Worm (Caenorhabditis elegans) whole organism, young adult: ENCODE measurements around the gene pah-1.

ENCODE experiments used
- B0035.1 ChIP-seq: sonication (generic microtip); optimal IDR thresholded peaks from 2 replicates; lab custom pipeline; 2016; ENCODE audit warnings: missing genetic modification characterization, mild to moderate bottlenecking, missing compliant biosample characterization, missing genotype, missing genetic modification reagents
- C06A6.2 ChIP-seq: fragments of 200-800 bp; sonication (Bioruptor generic); conservative IDR thresholded peaks from 2 replicates; pipeline ENCODE4 v1.3.6; 2022; ENCODE audit warnings: missing genetic modification characterization, missing compliant biosample characterization
- C17E4.6 ChIP-seq: fragments of 200-800 bp; sonication (Bioruptor generic); IDR thresholded peaks from 2 replicates; pipeline ENCODE4 v1.3.6; 2022; ENCODE audit warnings: missing genetic modification reagents, missing genetic modification characterization, missing compliant biosample characterization
- D2030.7 ChIP-seq: fragments of 200-800 bp; sonication (Bioruptor generic); IDR thresholded peaks from 2 replicates; pipeline ENCODE4 v1.3.6; 2022; ENCODE audit warnings: missing genetic modification reagents, missing genetic modification characterization, missing compliant biosample characterization
- F33H1.4 ChIP-seq: fragments of 200-800 bp; sonication (Bioruptor generic); IDR thresholded peaks from 2 replicates; pipeline ENCODE4 v1.3.6; 2022; ENCODE audit warnings: missing genetic modification reagents, missing genetic modification characterization, missing compliant biosample characterization
- F55B11.4 ChIP-seq: sonication (generic microtip); optimal IDR thresholded peaks from 2 replicates; lab custom pipeline; 2016; ENCODE audit warnings: missing compliant biosample characterization, missing genetic modification characterization, borderline replicate concordance; ENCODE audit not compliant: insufficient read depth
- F57C9.4 ChIP-seq: sonication (generic microtip); optimal IDR thresholded peaks from 2 replicates; lab custom pipeline; 2017; ENCODE audit warnings: mild to moderate bottlenecking, missing genetic modification characterization, missing compliant biosample characterization
- T07F8.4 ChIP-seq: sonication (generic microtip); optimal IDR thresholded peaks from 2 replicates; lab custom pipeline; 2016; ENCODE audit warnings: mild to moderate bottlenecking, missing genetic modification characterization, moderate library complexity, missing compliant biosample characterization
- Y53F4B.3 ChIP-seq: fragments of 200-800 bp; sonication (Bioruptor generic); IDR thresholded peaks from 2 replicates; pipeline ENCODE4 v1.3.6; 2022; ENCODE audit warnings: missing genetic modification reagents, missing genetic modification characterization, missing compliant biosample characterization
- aptf-3 ChIP-seq: fragments of 200-800 bp; sonication (Bioruptor generic); IDR thresholded peaks from 2 replicates; pipeline ENCODE4 v1.3.6; 2022; ENCODE audit warnings: missing genetic modification characterization, missing compliant biosample characterization
- ccch-3 ChIP-seq: fragments of 200-800 bp; sonication (Bioruptor generic); optimal IDR thresholded peaks from 2 replicates; lab custom pipeline; 2018; ENCODE audit warnings: mild to moderate bottlenecking, missing genetic modification characterization, missing compliant biosample characterization
- cebp-1 ChIP-seq, 2 experiments: fragments of 200-800 bp in 1 of 2; sonication (Bioruptor generic) in 1 of 2; sonication (generic microtip) in 1 of 2; IDR thresholded peaks in 1 of 2; optimal IDR thresholded peaks in 1 of 2; 2 replicates each; pipeline versions ENCODE4 v1.3.6 to Lab custom; 2017 to 2022; ENCODE audit warnings: missing compliant biosample characterization in 2 of 2, missing genetic modification characterization in 2 of 2, mild to moderate bottlenecking in 1 of 2, missing genetic modification reagents in 1 of 2, moderate library complexity in 1 of 2
- cebp-2 ChIP-seq: fragments of 200-800 bp; sonication (Bioruptor generic); IDR thresholded peaks from 2 replicates; pipeline ENCODE4 v1.3.6; 2022; ENCODE audit warnings: missing genetic modification characterization, missing compliant biosample characterization
- ceh-100 ChIP-seq: fragments of 200-800 bp; sonication (Bioruptor generic); IDR thresholded peaks from 2 replicates; pipeline ENCODE4 v1.3.6; 2022; ENCODE audit warnings: missing genetic modification reagents, missing genetic modification characterization, missing compliant biosample characterization
- ceh-40 ChIP-seq: fragments of 200-800 bp; sonication (Bioruptor generic); IDR thresholded peaks from 2 replicates; pipeline ENCODE4 v1.3.6; 2022; ENCODE audit warnings: missing genetic modification characterization, missing compliant biosample characterization
- ceh-58 ChIP-seq: fragments of 200-800 bp; sonication (Bioruptor generic); IDR thresholded peaks from 2 replicates; pipeline ENCODE4 v1.3.6; 2022; ENCODE audit warnings: missing genetic modification characterization, missing compliant biosample characterization
- dox-1 ChIP-seq: fragments of 200-800 bp; sonication (Bioruptor generic); IDR thresholded peaks from 2 replicates; pipeline ENCODE4 v1.3.6; 2022; ENCODE audit warnings: missing genetic modification reagents, missing genetic modification characterization, missing compliant biosample characterization
- dpff-1 ChIP-seq: sonication (generic microtip); optimal IDR thresholded peaks from 2 replicates; lab custom pipeline; 2017; ENCODE audit warnings: mild to moderate bottlenecking, missing genetic modification characterization, missing compliant biosample characterization
- efl-1 ChIP-seq: fragments of 150-350 bp; optimal IDR thresholded peaks from 2 replicates; lab custom pipeline; 2014; ENCODE audit warnings: missing biosample characterization, missing genetic modification reagents, missing genetic modification characterization
- egl-18 ChIP-seq: fragments of 200-800 bp; sonication (Bioruptor generic); IDR thresholded peaks from 2 replicates; pipeline ENCODE4 v1.3.6; 2022; ENCODE audit warnings: missing genetic modification reagents, missing genetic modification characterization, missing compliant biosample characterization
- egl-44 ChIP-seq: fragments of 200-800 bp; sonication (Bioruptor generic); IDR thresholded peaks from 2 replicates; pipeline ENCODE4 v1.3.6; 2022; ENCODE audit warnings: missing genetic modification reagents, missing genetic modification characterization, missing compliant biosample characterization
- fkh-3 ChIP-seq: sonication (generic microtip); optimal IDR thresholded peaks from 2 replicates; lab custom pipeline; 2016; ENCODE audit warnings: mild to moderate bottlenecking, missing genetic modification characterization, missing compliant biosample characterization
- him-1 ChIP-seq: sonication (generic microtip); optimal IDR thresholded peaks from 2 replicates; lab custom pipeline; 2016; ENCODE audit warnings: missing genotype, missing genetic modification reagents, missing genetic modification characterization, missing compliant biosample characterization
- hlh-26 ChIP-seq: fragments of 200-800 bp; sonication (Bioruptor generic); conservative IDR thresholded peaks from 2 replicates; pipeline ENCODE4 v1.3.6; 2022; ENCODE audit warnings: missing genetic modification reagents, missing genetic modification characterization, missing compliant biosample characterization
- hmg-1.2 ChIP-seq: fragments of 200-800 bp; sonication (Bioruptor generic); IDR thresholded peaks from 2 replicates; pipeline ENCODE4 v1.3.6; 2022; ENCODE audit warnings: missing genetic modification reagents, missing genetic modification characterization, missing compliant biosample characterization
- hmg-20 ChIP-seq: fragments of 200-800 bp; sonication (Bioruptor generic); IDR thresholded peaks from 2 replicates; pipeline ENCODE4 v1.3.6; 2022; ENCODE audit warnings: missing genetic modification reagents, missing genetic modification characterization, missing compliant biosample characterization
- let-607 ChIP-seq, 2 experiments: fragments of 200-800 bp in 1 of 2; sonication (Bioruptor generic) in 1 of 2; sonication (generic microtip) in 1 of 2; optimal IDR thresholded peaks; 2 replicates each; lab custom pipeline; 2016 to 2018; ENCODE audit warnings: mild to moderate bottlenecking in 2 of 2, missing compliant biosample characterization in 2 of 2, missing genetic modification characterization in 2 of 2, moderate library complexity in 2 of 2, missing genotype in 1 of 2
- lin-54 ChIP-seq: fragments of 200-800 bp; sonication (Bioruptor generic); optimal IDR thresholded peaks from 2 replicates; lab custom pipeline; 2018; ENCODE audit warnings: mild to moderate bottlenecking, missing genetic modification characterization, missing compliant biosample characterization
- lir-1 ChIP-seq: fragments of 200-800 bp; sonication (Bioruptor generic); conservative IDR thresholded peaks from 2 replicates; pipeline ENCODE4 v1.3.6; 2022; ENCODE audit warnings: missing genetic modification reagents, missing genetic modification characterization, missing compliant biosample characterization
- lsl-1 ChIP-seq: fragments of 200-800 bp; sonication (Bioruptor generic); optimal IDR thresholded peaks from 2 replicates; lab custom pipeline; 2018; ENCODE audit warnings: mild to moderate bottlenecking, missing genetic modification characterization, moderate library complexity, missing compliant biosample characterization
- madf-10 ChIP-seq: sonication (generic microtip); optimal IDR thresholded peaks from 2 replicates; lab custom pipeline; 2016; ENCODE audit warnings: mild to moderate bottlenecking, missing genetic modification characterization, missing compliant biosample characterization
- madf-3 ChIP-seq: fragments of 200-800 bp; sonication (Bioruptor generic); IDR thresholded peaks from 2 replicates; pipeline ENCODE4 v1.3.6; 2022; ENCODE audit warnings: missing genetic modification reagents, missing genetic modification characterization, missing compliant biosample characterization
- madf-8 ChIP-seq: fragments of 200-800 bp; sonication (Bioruptor generic); conservative IDR thresholded peaks from 2 replicates; pipeline ENCODE4 v1.3.6; 2022; ENCODE audit warnings: missing genetic modification reagents, missing genetic modification characterization, missing compliant biosample characterization
- mel-28 ChIP-seq: sonication (generic microtip); optimal IDR thresholded peaks from 2 replicates; lab custom pipeline; 2016; ENCODE audit warnings: borderline replicate concordance, mild to moderate bottlenecking, missing genetic modification characterization, missing compliant biosample characterization
- nfya-1 ChIP-seq: sonication (generic microtip); optimal IDR thresholded peaks from 2 replicates; lab custom pipeline; 2017; ENCODE audit warnings: antibody characterized with exemption, missing compliant biosample characterization, missing genetic modification characterization, borderline replicate concordance; ENCODE audit not compliant: insufficient read depth
- nhr-179 ChIP-seq: sonication (generic microtip); optimal IDR thresholded peaks from 2 replicates; lab custom pipeline; 2016; ENCODE audit warnings: mild to moderate bottlenecking, missing genetic modification characterization, missing compliant biosample characterization
- nhr-27 ChIP-seq: fragments of 200-800 bp; sonication (Bioruptor generic); optimal IDR thresholded peaks from 2 replicates; lab custom pipeline; 2018; ENCODE audit warnings: mild to moderate bottlenecking, missing genetic modification characterization, moderate library complexity, missing compliant biosample characterization
- rec-8 ChIP-seq, 2 experiments: sonication (generic microtip); optimal IDR thresholded peaks; 2 replicates each; lab custom pipeline; 2016; ENCODE audit warnings: mild to moderate bottlenecking in 2 of 2, missing genetic modification characterization in 2 of 2, missing genetic modification reagents in 2 of 2, missing genotype in 2 of 2, missing biosample characterization in 1 of 2, missing compliant biosample characterization in 1 of 2, moderate library complexity in 1 of 2
- sdz-38 ChIP-seq: sonication (generic microtip); optimal IDR thresholded peaks from 2 replicates; lab custom pipeline; 2016; ENCODE audit warnings: missing genotype, missing genetic modification characterization, missing compliant biosample characterization
- tbx-9 ChIP-seq: sonication (generic microtip); optimal IDR thresholded peaks from 2 replicates; lab custom pipeline; 2016; ENCODE audit warnings: borderline replicate concordance, missing genetic modification characterization, inconsistent platforms, missing compliant biosample characterization
- unc-130 ChIP-seq: sonication (generic microtip); optimal IDR thresholded peaks from 2 replicates; lab custom pipeline; 2016; ENCODE audit warnings: missing genetic modification reagents, missing genetic modification characterization, missing compliant biosample characterization
- xnd-1 ChIP-seq: sonication (generic microtip); optimal IDR thresholded peaks from 2 replicates; lab custom pipeline; 2016; ENCODE audit warnings: missing genotype, missing genetic modification reagents, missing genetic modification characterization, missing compliant biosample characterization
- zim-3 ChIP-seq: sonication (generic microtip); optimal IDR thresholded peaks from 2 replicates; lab custom pipeline; 2017; ENCODE audit warnings: mild to moderate bottlenecking, missing genetic modification characterization, moderate library complexity, missing compliant biosample characterization
- ztf-22 ChIP-seq: fragments of 200-800 bp; sonication (Bioruptor generic); optimal IDR thresholded peaks from 2 replicates; lab custom pipeline; 2018; ENCODE audit warnings: mild to moderate bottlenecking, missing genetic modification characterization, moderate library complexity, missing compliant biosample characterization
- ztf-28 ChIP-seq: fragments of 200-800 bp; sonication (Bioruptor generic); IDR thresholded peaks from 2 replicates; pipeline ENCODE4 v1.3.6; 2022; ENCODE audit warnings: missing genetic modification reagents, missing genetic modification characterization, missing compliant biosample characterization
- ztf-6 ChIP-seq: fragments of 200-800 bp; sonication (Bioruptor generic); IDR thresholded peaks from 2 replicates; pipeline ENCODE4 v1.3.6; 2022; ENCODE audit warnings: missing genetic modification reagents, missing genetic modification characterization, missing compliant biosample characterization

The pah-1 gene

ce11 chrII:8747246-8747938 is 19.4 kb downstream of the pah-1 start (continued):
- TF ChIP-seq madf-3 (GFP tag; lab: Robert Waterston, UW), result peak; percentile 66; the same call in 1 of the 2 replicates
- peak; percentile 46 for TF ChIP-seq lin-54 (GFP tag; lab: Kevin White, UChicago)
- no peak for TF ChIP-seq him-1 (tag; lab: Kevin White, UChicago)
- TF ChIP-seq ccch-3 (GFP tag; lab: Kevin White, UChicago), result no peak
- TF ChIP-seq sdz-38 (tag; lab: Kevin White, UChicago), result no peak
- peak; percentile 51; the same call in 1 of the 2 replicates for TF ChIP-seq cebp-1 (GFP tag; IDR thresholded peaks at IDR 0.05; lab: Robert Waterston, UW)
- TF ChIP-seq cebp-1 (tag; optimal IDR thresholded peaks at IDR 0.05; lab: Kevin White, UChicago), result peak; percentile 86
- TF ChIP-seq cebp-2 (GFP tag; lab: Robert Waterston, UW), result 0 out of 2 replicates have a peak, but pooled peaks have one; percentile 23
- no peak for TF ChIP-seq ztf-6 (GFP tag; lab: Robert Waterston, UW)
- 0 out of 2 replicates have a peak, but pooled peaks have one; percentile 25 for TF ChIP-seq Y53F4B.3 (GFP tag; lab: Robert Waterston, UW)
- TF ChIP-seq zim-3 (tag; lab: Kevin White, UChicago), result no peak
- TF ChIP-seq madf-10, result peak; percentile 60
- TF ChIP-seq C06A6.2, result peak; percentile 50
- TF ChIP-seq B0035.1, result peak; percentile 62
- TF ChIP-seq rec-8 (tag; optimal IDR thresholded peaks at IDR 0.05; lab: Kevin White, UChicago), result no peak
- 0 out of 2 replicates have a peak, but pooled peaks have one; percentile 10 for TF ChIP-seq egl-44 (GFP tag; lab: Robert Waterston, UW)
- no peak for TF ChIP-seq fkh-3 (tag; lab: Kevin White, UChicago)
- no peak for TF ChIP-seq D2030.7
- peak; percentile 20; the same call in 1 of the 2 replicates for TF ChIP-seq ceh-100 (GFP tag; lab: Robert Waterston, UW)
- TF ChIP-seq ztf-28, result no peak
- TF ChIP-seq hmg-20 (GFP tag; lab: Robert Waterston, UW), result peak; percentile 36; the same call in 1 of the 2 replicates
- peak; percentile 5; the same call in 1 of the 2 replicates for TF ChIP-seq lir-1 (GFP tag; lab: Robert Waterston, UW)
- TF ChIP-seq nhr-27 (tag; lab: Kevin White, UChicago), result peak; percentile 54
- no peak for TF ChIP-seq C17E4.6 (GFP tag; lab: Robert Waterston, UW)
- TF ChIP-seq aptf-3, result peak; percentile 63
- 0 out of 2 replicates have a peak, but pooled peaks have one; percentile 18 for TF ChIP-seq hlh-26 (GFP tag; lab: Robert Waterston, UW)
- no peak for TF ChIP-seq egl-18 (GFP tag; lab: Robert Waterston, UW)
- TF ChIP-seq ceh-58, result peak; percentile 36; the same call in 1 of the 2 replicates
- peak; percentile 75 for TF ChIP-seq dox-1
- TF ChIP-seq tbx-9 (tag; lab: Kevin White, UChicago), result no peak
- TF ChIP-seq hmg-1.2, result peak; percentile 4; the same call in 1 of the 2 replicates
- TF ChIP-seq T07F8.4 (tag; lab: Kevin White, UChicago), result peak; percentile 6
- TF ChIP-seq let-607 (tag; optimal IDR thresholded peaks at IDR 0.05; lab: Kevin White, UChicago), result peak; percentile 39 to 41
- TF ChIP-seq madf-8 (GFP tag; lab: Robert Waterston, UW), result no peak
- peak; percentile 62 for TF ChIP-seq ztf-22 (GFP tag; lab: Kevin White, UChicago)
- no peak for TF ChIP-seq dpff-1 (tag; lab: Kevin White, UChicago)
- peak; percentile 55; the same call in 1 of the 2 replicates for TF ChIP-seq ceh-40
- TF ChIP-seq xnd-1, result no peak
- TF ChIP-seq F57C9.4 (tag; lab: Kevin White, UChicago), result no peak
- peak; percentile 12 for TF ChIP-seq mel-28 (tag; lab: Kevin White, UChicago)
- TF ChIP-seq lsl-1 (GFP tag; lab: Kevin White, UChicago), result no peak
- TF ChIP-seq F55B11.4, result no peak
- no peak for TF ChIP-seq nhr-179
- TF ChIP-seq nfya-1 (tag; lab: Kevin White, UChicago), result no peak
- TF ChIP-seq unc-130 (GFP tag; lab: Kevin White, UChicago), result no peak
- TF ChIP-seq efl-1 (GFP tag; lab: Kevin White, UChicago), result peak; percentile 8
- no peak for TF ChIP-seq F33H1.4 (GFP tag; lab: Robert Waterston, UW)
